Fruit fly (Drosophila melanogaster) whole organism, pupa: ENCODE data around the gene glob1.

Experiments
- CG15710 ChIP-seq: fragments of 200-800 bp; sonication (Bioruptor generic); optimal IDR thresholded peaks from 2 replicates; lab custom pipeline; 2018; ENCODE audit warnings: missing biosample characterization, mild to moderate bottlenecking, missing genetic modification characterization, moderate library complexity
- CG32121 ChIP-seq: fragments of 200-800 bp; sonication (Bioruptor generic); IDR thresholded peaks from 2 replicates; pipeline ENCODE4 v1.3.6; 2022; ENCODE audit warnings: missing biosample characterization, missing genetic modification characterization
- CG34367 ChIP-seq: fragments of 200-800 bp; sonication (Bioruptor generic); optimal IDR thresholded peaks from 2 replicates; lab custom pipeline; 2018; ENCODE audit warnings: missing biosample characterization, mild to moderate bottlenecking, missing genetic modification characterization
- CG9948 ChIP-seq: fragments of 200-800 bp; sonication (Bioruptor generic); optimal IDR thresholded peaks from 2 replicates; lab custom pipeline; 2018; ENCODE audit warnings: missing biosample characterization, mild to moderate bottlenecking, missing genetic modification characterization, moderate library complexity
- D1 ChIP-seq: fragments of 200-800 bp; sonication (Bioruptor generic); optimal IDR thresholded peaks from 2 replicates; lab custom pipeline; 2018; ENCODE audit warnings: missing biosample characterization, mild to moderate bottlenecking, missing genetic modification characterization, moderate library complexity
- Pif1B ChIP-seq: fragments of 200-800 bp; sonication (Bioruptor generic); optimal IDR thresholded peaks from 3 replicates; lab custom pipeline; 2016; ENCODE audit warnings: missing biosample characterization, missing genetic modification characterization
- gl ChIP-seq: fragments of 200-800 bp; sonication (Bioruptor generic); optimal IDR thresholded peaks from 2 replicates; lab custom pipeline; 2018; ENCODE audit warnings: missing biosample characterization, mild to moderate bottlenecking, missing genetic modification characterization

DNA sequence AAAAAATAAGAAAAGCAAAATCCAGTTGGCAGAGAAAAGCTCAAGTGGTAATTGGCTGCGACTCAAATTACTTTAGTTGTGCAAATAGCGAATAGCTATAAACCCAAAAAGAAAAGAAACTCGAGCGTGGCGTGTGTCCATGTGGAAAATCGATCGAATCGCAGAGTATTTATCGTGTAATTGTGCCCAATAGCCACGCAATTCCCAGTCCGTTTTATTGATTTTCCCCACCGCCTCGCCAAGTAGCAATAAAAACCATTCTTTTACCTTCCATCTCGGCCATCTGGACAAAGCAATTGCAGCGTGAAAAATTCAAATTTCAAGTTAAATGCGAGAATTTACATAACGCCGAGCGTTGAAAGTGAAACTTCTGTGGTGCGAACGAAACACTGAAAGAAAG lies 31.1 kb upstream of the glob1 start:
- no peak for TF ChIP-seq CG15710 (tag; lab: Kevin White, UChicago)
- no peak for TF ChIP-seq CG32121 (GFP tag; lab: Robert Waterston, UW)
- TF ChIP-seq CG9948: no peak
- TF ChIP-seq CG34367 (tag; lab: Kevin White, UChicago): no peak
- no peak for TF ChIP-seq Pif1B
- no peak for TF ChIP-seq gl (tag; lab: Kevin White, UChicago)
- TF ChIP-seq D1 (tag; lab: Kevin White, UChicago): no peak
